Worm (Caenorhabditis elegans) whole organism, mixed stage, embryonic: Measurements from ENCODE around the gene hat-1.

Experiments used
- M03D4.4 ChIP-seq: sonication (generic microtip); optimal IDR thresholded peaks from 2 replicates; lab custom pipeline; 2017; ENCODE audit warnings: mild to moderate bottlenecking, missing genetic modification characterization, missing compliant biosample characterization
- bed-3 ChIP-seq: fragments of 200-800 bp; sonication (Bioruptor generic); optimal IDR thresholded peaks from 3 replicates; lab custom pipeline; 2018; ENCODE audit warnings: mild to moderate bottlenecking, missing genetic modification characterization, moderate library complexity, missing compliant biosample characterization
- ceh-39 ChIP-seq: fragments of 150-350 bp; optimal IDR thresholded peaks from 2 replicates; lab custom pipeline; 2014; ENCODE audit warnings: missing biosample characterization, missing genetic modification characterization
- ceh-83 ChIP-seq: fragments of 200-800 bp; sonication (Bioruptor generic); optimal IDR thresholded peaks from 2 replicates; lab custom pipeline; 2018; ENCODE audit warnings: mild to moderate bottlenecking, missing genetic modification characterization, missing compliant biosample characterization
- ces-1 ChIP-seq: fragments of 150-350 bp; optimal IDR thresholded peaks from 2 replicates; lab custom pipeline; 2014; ENCODE audit warnings: missing biosample characterization, missing genetic modification reagents, missing genetic modification characterization
- cnd-1 ChIP-seq: fragments of 200-800 bp; sonication (Bioruptor generic); optimal IDR thresholded peaks from 2 replicates; lab custom pipeline; 2018; ENCODE audit warnings: mild to moderate bottlenecking, missing genetic modification characterization, missing compliant biosample characterization
- drap-1 ChIP-seq: fragments of 200-800 bp; sonication (Bioruptor generic); optimal IDR thresholded peaks from 3 replicates; lab custom pipeline; 2018; ENCODE audit warnings: mild to moderate bottlenecking, missing genetic modification characterization, missing compliant biosample characterization
- elt-1 ChIP-seq: sonication (generic microtip); optimal IDR thresholded peaks from 2 replicates; lab custom pipeline; 2017; ENCODE audit warnings: missing genetic modification characterization, mild to moderate bottlenecking, missing compliant biosample characterization, antibody characterized with exemption, moderate library complexity, borderline replicate concordance; ENCODE audit not compliant: insufficient read depth
- elt-3 ChIP-seq: fragments of 150-350 bp; optimal IDR thresholded peaks from 2 replicates; lab custom pipeline; 2014; ENCODE audit warnings: missing biosample characterization, missing genetic modification characterization
- flh-1 ChIP-seq: fragments of 200-800 bp; sonication (Bioruptor generic); optimal IDR thresholded peaks from 2 replicates; lab custom pipeline; 2018; ENCODE audit warnings: mild to moderate bottlenecking, missing genetic modification characterization, moderate library complexity, missing compliant biosample characterization
- hlh-1 ChIP-seq: fragments of 150-350 bp; optimal IDR thresholded peaks from 2 replicates; lab custom pipeline; 2014; ENCODE audit warnings: missing biosample characterization, missing genetic modification reagents, missing genetic modification characterization
- lin-13 ChIP-seq: fragments of 150-350 bp; optimal IDR thresholded peaks from 2 replicates; lab custom pipeline; 2014; ENCODE audit warnings: missing biosample characterization, missing genetic modification characterization
- lin-32 ChIP-seq: fragments of 200-800 bp; sonication (Bioruptor generic); optimal IDR thresholded peaks from 2 replicates; lab custom pipeline; 2018; ENCODE audit warnings: mild to moderate bottlenecking, missing genetic modification characterization, missing compliant biosample characterization
- mab-5 ChIP-seq: fragments of 150-350 bp; optimal IDR thresholded peaks from 2 replicates; lab custom pipeline; 2014; ENCODE audit warnings: missing biosample characterization, missing genetic modification characterization
- mep-1 ChIP-seq: fragments of 150-350 bp; optimal IDR thresholded peaks from 2 replicates; lab custom pipeline; 2017; ENCODE audit warnings: missing biosample characterization, missing genetic modification reagents, missing genetic modification characterization, inconsistent platforms
- nhr-12 ChIP-seq: fragments of 150-350 bp; optimal IDR thresholded peaks from 2 replicates; lab custom pipeline; 2014; ENCODE audit warnings: missing biosample characterization, missing genetic modification characterization
- nhr-2 ChIP-seq: fragments of 150-350 bp; optimal IDR thresholded peaks from 2 replicates; lab custom pipeline; 2014; ENCODE audit warnings: missing biosample characterization, missing genetic modification characterization
- nhr-237 ChIP-seq: fragments of 150-350 bp; optimal IDR thresholded peaks from 2 replicates; lab custom pipeline; 2014; ENCODE audit warnings: missing biosample characterization, missing genetic modification characterization
- nhr-28 ChIP-seq: fragments of 150-350 bp; optimal IDR thresholded peaks from 2 replicates; lab custom pipeline; 2014; ENCODE audit warnings: missing biosample characterization, missing genetic modification characterization
- nhr-76 ChIP-seq: sonication (generic microtip); optimal IDR thresholded peaks from 2 replicates; lab custom pipeline; 2017; ENCODE audit warnings: missing biosample characterization, missing genetic modification characterization
- pha-4 ChIP-seq: fragments of 150-350 bp; optimal IDR thresholded peaks from 2 replicates; lab custom pipeline; 2018; ENCODE audit warnings: missing biosample characterization, missing genetic modification reagents, missing genetic modification characterization
- sem-2 ChIP-seq: fragments of 200-800 bp; sonication (Bioruptor generic); optimal IDR thresholded peaks from 2 replicates; lab custom pipeline; 2018; ENCODE audit warnings: mild to moderate bottlenecking, missing genetic modification characterization, missing compliant biosample characterization
- snpc-4 ChIP-seq: fragments of 150-350 bp; optimal IDR thresholded peaks from 2 replicates; lab custom pipeline; 2014; ENCODE audit warnings: missing biosample characterization, missing genetic modification characterization
- sptf-1 ChIP-seq: sonication (generic microtip); optimal IDR thresholded peaks from 2 replicates; lab custom pipeline; 2017; ENCODE audit warnings: mild to moderate bottlenecking, missing genetic modification characterization, moderate library complexity, missing compliant biosample characterization
- tbx-8 ChIP-seq: fragments of 200-800 bp; sonication (Bioruptor generic); optimal IDR thresholded peaks from 2 replicates; lab custom pipeline; 2018; ENCODE audit warnings: mild to moderate bottlenecking, missing genetic modification characterization, moderate library complexity, missing compliant biosample characterization
- unc-39 ChIP-seq: fragments of 150-350 bp; optimal IDR thresholded peaks from 2 replicates; lab custom pipeline; 2014; ENCODE audit warnings: missing biosample characterization, missing genetic modification characterization
- unc-62 ChIP-seq: fragments of 150-350 bp; optimal IDR thresholded peaks from 2 replicates; lab custom pipeline; 2014; ENCODE audit warnings: missing biosample characterization, missing genetic modification reagents, missing genetic modification characterization
- ztf-11 ChIP-seq: fragments of 150-350 bp; optimal IDR thresholded peaks from 2 replicates; lab custom pipeline; 2014; ENCODE audit warnings: missing biosample characterization, missing genetic modification characterization

hat-1 gene

ce11 chrIII:10398919-10399318, 8.1 kb downstream of the hat-1 start:
- TF ChIP-seq cnd-1 (no peak), ces-1 (GFP tag; lab: Kevin White, UChicago) (peak; percentile 90)
- TF ChIP-seq, all 35 proteins: peak for 1

ce11 chrIII:10396891-10397502, 10.1 kb downstream of the hat-1 start:
- peak; percentile 63 for TF ChIP-seq ces-1 (GFP tag; lab: Kevin White, UChicago)
- TF ChIP-seq bed-3 (GFP tag; lab: Kevin White, UChicago), result no peak

- TF ChIP-seq hlh-1 (tag; lab: Kevin White, UChicago), result no peak
- no peak for TF ChIP-seq nhr-76 (tag; lab: Kevin White, UChicago)
- TF ChIP-seq nhr-2, result no peak
- no peak for TF ChIP-seq ceh-83 (GFP tag; lab: Kevin White, UChicago)
- no peak for TF ChIP-seq lin-32 (GFP tag; lab: Kevin White, UChicago)
- TF ChIP-seq snpc-4 (tag; lab: Kevin White, UChicago), result no peak
- no peak for TF ChIP-seq ces-1 (GFP tag; lab: Kevin White, UChicago)
- TF ChIP-seq, all 35 proteins: peak for 0
Observed at ce11 chrIII:10395990-10396389, 11.1 kb downstream of the hat-1 start, which contains the start of gene M03C11.1. Gene M03C11.1, minus strand, starts transcription at chrIII:10396090.

- TF ChIP-seq lin-32 (GFP tag; lab: Kevin White, UChicago) (no peak), snpc-4 (tag; lab: Kevin White, UChicago) (no peak), sem-2 (no peak), nhr-28 (tag; lab: Kevin White, UChicago) (no peak), nhr-76 (tag; lab: Kevin White, UChicago) (no peak), sptf-1 (tag; lab: Kevin White, UChicago) (no peak), pha-4 (tag; lab: Kevin White, UChicago) (no peak), mep-1 (tag; lab: Kevin White, UChicago) (no peak), bed-3 (GFP tag; lab: Kevin White, UChicago) (no peak), tbx-8 (GFP tag; lab: Kevin White, UChicago) (no peak), ceh-83 (GFP tag; lab: Kevin White, UChicago) (no peak), mab-5 (no peak), M03D4.4 (tag; lab: Kevin White, UChicago) (no peak), nhr-237 (no peak), flh-1 (GFP tag; lab: Kevin White, UChicago) (no peak), ztf-11 (no peak), unc-39 (tag; lab: Kevin White, UChicago) (no peak), ceh-39 (tag; lab: Kevin White, UChicago) (no peak)
Observed at ce11 chrIII:10391628-10392027, 15.4 kb downstream of the hat-1 start, which contains the start of gene M03C11.9. Gene M03C11.9, minus strand, starts transcription at chrIII:10391728.

- TF ChIP-seq ces-1 (GFP tag; lab: Kevin White, UChicago), result peak; percentile 18
- TF ChIP-seq sem-2, result no peak
Observed at ce11 chrIII:10389608-10390007, 17.4 kb downstream of the hat-1 start.

ce11 chrIII:10386476-10386875, 20.6 kb downstream of the hat-1 start, which contains the start of gene C38H2.3:
Gene C38H2.3, minus strand, starts transcription at chrIII:10386576.
- TF ChIP-seq hlh-1 (tag; lab: Kevin White, UChicago) (no peak), elt-1 (tag; lab: Kevin White, UChicago) (no peak), unc-62 (GFP tag; lab: Kevin White, UChicago) (no peak), nhr-76 (tag; lab: Kevin White, UChicago) (no peak), lin-13 (tag; lab: Kevin White, UChicago) (no peak), drap-1 (GFP tag; lab: Kevin White, UChicago) (no peak), nhr-12 (tag; lab: Kevin White, UChicago) (no peak), nhr-28 (tag; lab: Kevin White, UChicago) (no peak), sem-2 (no peak), elt-3 (tag; lab: Kevin White, UChicago) (no peak), pha-4 (tag; lab: Kevin White, UChicago) (no peak), tbx-8 (GFP tag; lab: Kevin White, UChicago) (no peak)
